Fruit fly (Drosophila melanogaster): ENCODE measurements around the gene PRL-1.
A peak's percentile ranks its signal among the peaks of the same experiment; 100 is the strongest.

DNA sequence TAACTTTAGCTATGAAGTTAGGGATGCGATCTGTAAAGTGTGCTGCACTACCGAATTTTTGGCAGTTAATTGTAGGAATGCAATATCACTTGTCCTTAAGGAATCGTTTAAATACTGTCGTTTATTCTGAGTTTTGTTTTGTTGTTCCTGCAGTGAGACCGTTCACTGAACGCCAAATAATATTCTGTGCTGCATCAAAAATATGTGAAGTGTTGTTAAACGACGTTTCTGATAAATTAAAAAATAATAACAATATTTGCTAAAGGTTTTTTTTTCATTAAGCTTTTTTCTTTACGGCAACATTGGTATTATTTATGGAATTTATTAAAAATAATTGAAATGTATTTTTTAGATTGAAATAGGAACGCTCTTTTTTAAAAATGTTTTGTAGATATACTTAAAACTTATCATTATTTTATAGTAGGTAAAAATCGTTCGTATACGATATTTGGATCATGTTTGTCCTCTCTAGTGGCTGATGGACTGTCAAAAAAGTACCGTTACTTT is 45.4 kb upstream of the PRL-1 start, which contains the start of gene GMF:
- TF ChIP-seq h (GFP tag; optimal IDR thresholded peaks at IDR 0.05) (no peak), usp (GFP tag; optimal IDR thresholded peaks at IDR 0.05) (no peak), Vsx2 (GFP tag; optimal IDR thresholded peaks at IDR 0.05; ENCODE audit: partially characterized antibody) (no peak), Myc (optimal IDR thresholded peaks at IDR 0.05) (no peak), pan (optimal IDR thresholded peaks at IDR 0.05) (no peak), Hr78 (GFP tag; optimal IDR thresholded peaks at IDR 0.05) (no peak), tai (GFP tag; optimal IDR thresholded peaks at IDR 0.05) (no peak), CG32264 (GFP tag; optimal IDR thresholded peaks at IDR 0.05) (no peak), Jra (GFP tag; optimal IDR thresholded peaks at IDR 0.05) (peak; percentile 67), CrebA (GFP tag; optimal IDR thresholded peaks at IDR 0.05; ENCODE audit: borderline replicate concordance) (no peak), HLH106 (tag; optimal IDR thresholded peaks at IDR 0.05) (peak; percentile 30), br (GFP tag; optimal IDR thresholded peaks at IDR 0.05) (no peak), fru (GFP tag; optimal IDR thresholded peaks at IDR 0.05) (no peak), sage (GFP tag; optimal IDR thresholded peaks at IDR 0.05) (no peak)

Measured in whole organism, wandering third instar larva.